Worm (Caenorhabditis elegans) whole organism, early embryonic: ENCODE data around the gene grd-2.
"Not testable (repeated sequence)": the region's sequence is repeated elsewhere in the genome, so short reads cannot be mapped to it uniquely, and the experiment has no call there.

Experiments used
- B0310.2 ChIP-seq: sonication (generic microtip); optimal IDR thresholded peaks from 2 replicates; lab custom pipeline; 2016; ENCODE audit warnings: mild to moderate bottlenecking, missing genetic modification characterization, missing compliant biosample characterization
- F13C5.2 ChIP-seq: sonication (generic microtip); optimal IDR thresholded peaks from 2 replicates; lab custom pipeline; 2017; ENCODE audit warnings: mild to moderate bottlenecking, missing genetic modification characterization, inconsistent platforms, missing compliant biosample characterization
- aly-1 ChIP-seq: sonication (generic microtip); optimal IDR thresholded peaks from 2 replicates; lab custom pipeline; 2016; ENCODE audit warnings: missing genetic modification characterization, missing compliant biosample characterization
- ama-1 ChIP-seq: fragments of 150-350 bp; optimal IDR thresholded peaks from 2 replicates; lab custom pipeline; 2014
- ceh-13 ChIP-seq: fragments of 200-800 bp; sonication (Bioruptor generic); optimal IDR thresholded peaks from 2 replicates; lab custom pipeline; 2018; ENCODE audit warnings: mild to moderate bottlenecking, missing genetic modification characterization, missing compliant biosample characterization
- ceh-36 ChIP-seq: sonication (generic microtip); optimal IDR thresholded peaks from 2 replicates; lab custom pipeline; 2016; ENCODE audit warnings: missing genetic modification characterization, inconsistent platforms, missing compliant biosample characterization
- ets-7 ChIP-seq: sonication (generic microtip); optimal IDR thresholded peaks from 2 replicates; lab custom pipeline; 2016; ENCODE audit warnings: missing genotype, missing genetic modification characterization, missing compliant biosample characterization
- flt-1 ChIP-seq: fragments of 200-800 bp; sonication (Bioruptor generic); IDR thresholded peaks from 2 replicates; pipeline ENCODE4 v1.3.6; 2022; ENCODE audit warnings: missing genetic modification characterization, missing compliant biosample characterization
- hmbx-1 ChIP-seq: sonication (generic microtip); optimal IDR thresholded peaks from 2 replicates; lab custom pipeline; 2016; ENCODE audit warnings: mild to moderate bottlenecking, missing genetic modification characterization, missing compliant biosample characterization
- hmg-4 ChIP-seq: fragments of 200-800 bp; sonication (Bioruptor generic); optimal IDR thresholded peaks from 2 replicates; lab custom pipeline; 2018; ENCODE audit warnings: mild to moderate bottlenecking, missing genetic modification characterization, missing compliant biosample characterization
- hnd-1 ChIP-seq: sonication (generic microtip); optimal IDR thresholded peaks from 2 replicates; lab custom pipeline; 2016; ENCODE audit warnings: missing genetic modification characterization, missing compliant biosample characterization
- pes-1 ChIP-seq: fragments of 200-800 bp; sonication (Bioruptor generic); IDR thresholded peaks from 2 replicates; pipeline ENCODE4 v1.3.6; 2022; ENCODE audit warnings: missing genetic modification reagents, missing genetic modification characterization, missing compliant biosample characterization
- scrt-1 ChIP-seq: fragments of 200-800 bp; sonication (Bioruptor generic); IDR thresholded peaks from 2 replicates; pipeline ENCODE4 v1.3.6; 2022; ENCODE audit warnings: missing genetic modification characterization, missing compliant biosample characterization
- sea-1 ChIP-seq: fragments of 200-800 bp; sonication (Bioruptor generic); conservative IDR thresholded peaks from 2 replicates; pipeline ENCODE4 v1.3.6; 2022; ENCODE audit warnings: missing genetic modification characterization, missing compliant biosample characterization
- tbx-11 ChIP-seq: fragments of 200-800 bp; sonication (Bioruptor generic); IDR thresholded peaks from 2 replicates; pipeline ENCODE4 v1.3.6; 2022; ENCODE audit warnings: missing genetic modification characterization, missing compliant biosample characterization
- tbx-37 ChIP-seq: fragments of 200-800 bp; sonication (Bioruptor generic); conservative IDR thresholded peaks from 2 replicates; pipeline ENCODE4 v1.3.6; 2022; ENCODE audit warnings: missing genetic modification reagents, missing genetic modification characterization, missing compliant biosample characterization
- tra-4 ChIP-seq: sonication (generic microtip); optimal IDR thresholded peaks from 2 replicates; lab custom pipeline; 2017; ENCODE audit warnings: missing genetic modification characterization, missing compliant biosample characterization

The grd-2 gene

ce11 chrV:20609494-20609893, at the start of gene grd-2:
TSS of gene grd-2 (plus strand) at chrV:20609794.
- no peak for TF ChIP-seq hmbx-1
- no peak for TF ChIP-seq ets-7 (tag; lab: Kevin White, UChicago)
- TF ChIP-seq hnd-1 (tag; lab: Kevin White, UChicago) = no peak
- no peak for TF ChIP-seq tra-4 (tag; lab: Kevin White, UChicago)
- no peak for TF ChIP-seq flt-1 (GFP tag; lab: Robert Waterston, UW)
- no peak for TF ChIP-seq pes-1 (GFP tag; lab: Robert Waterston, UW)
- no peak for TF ChIP-seq F13C5.2
- TF ChIP-seq ceh-36 (tag; lab: Kevin White, UChicago) = no peak
- TF ChIP-seq ama-1 (lab: Kevin White, UChicago) = no peak
- no peak for TF ChIP-seq tbx-11
- no peak for TF ChIP-seq ceh-13 (GFP tag; lab: Kevin White, UChicago)
- TF ChIP-seq aly-1 = no peak
- no peak for TF ChIP-seq B0310.2
- TF ChIP-seq tbx-37 (GFP tag; lab: Robert Waterston, UW) = no peak
- no peak for TF ChIP-seq scrt-1 (GFP tag; lab: Robert Waterston, UW)
- TF ChIP-seq hmg-4 = no peak
- TF ChIP-seq sea-1 = no peak

DNA sequence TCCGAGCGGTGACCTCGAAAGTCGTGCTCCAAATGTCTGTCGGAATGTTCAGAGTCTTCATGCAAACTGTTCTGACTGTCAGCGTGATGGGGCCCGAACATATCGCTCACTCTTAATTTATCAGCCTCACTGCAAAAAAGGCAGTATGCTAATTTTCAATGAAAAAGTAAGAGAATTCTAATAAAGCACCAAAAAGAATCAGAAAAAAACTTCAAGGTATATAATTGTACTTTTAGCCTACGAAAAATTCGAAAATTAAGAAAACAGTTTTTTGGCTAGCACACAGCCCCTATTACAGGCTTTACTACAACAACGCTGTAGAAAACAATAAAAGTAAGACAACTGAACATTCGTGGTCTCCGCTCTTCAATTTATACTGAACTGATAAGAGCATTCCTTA, 47.8 kb upstream of the grd-2 start, which contains the start of gene F26F2.1:
Gene F26F2.1, minus strand, starts transcription at position 101 of the 400 bp plus-strand sequence.
- TF ChIP-seq aly-1 (no peak), scrt-1 (GFP tag; lab: Robert Waterston, UW) (no peak), hmbx-1 (no peak), hmg-4 (no peak), pes-1 (GFP tag; lab: Robert Waterston, UW) (no peak), tbx-37 (GFP tag; lab: Robert Waterston, UW) (no peak), ets-7 (tag; lab: Kevin White, UChicago) (no peak), tbx-11 (no peak), F13C5.2 (no peak), B0310.2 (no peak), flt-1 (GFP tag; lab: Robert Waterston, UW) (no peak), ceh-13 (GFP tag; lab: Kevin White, UChicago) (no peak), tra-4 (tag; lab: Kevin White, UChicago) (no peak), ceh-36 (tag; lab: Kevin White, UChicago) (no peak), sea-1 (no peak)

- TF ChIP-seq ama-1 (lab: Kevin White, UChicago); scrt-1 (GFP tag; lab: Robert Waterston, UW); tbx-11: not testable (repeated sequence)
Measured at ce11 chrV:20564054-20564453, 45.5 kb upstream of the grd-2 start, which contains the start of gene F26F2.13. TSS of gene F26F2.13 (plus strand) at chrV:20564354.

ce11 chrV:20566454-20566853, 43.1 kb upstream of the grd-2 start, which contains the start of gene F26F2.3:
TSS of gene F26F2.3 (minus strand) at chrV:20566554.
- TF ChIP-seq tra-4 (tag; lab: Kevin White, UChicago) = no peak
- no peak for TF ChIP-seq tbx-11
- TF ChIP-seq pes-1 (GFP tag; lab: Robert Waterston, UW) = no peak
- TF ChIP-seq hmbx-1 = no peak
- TF ChIP-seq sea-1 = no peak
- TF ChIP-seq hmg-4 = no peak
- TF ChIP-seq ceh-13 (GFP tag; lab: Kevin White, UChicago) = no peak
- no peak for TF ChIP-seq aly-1
- TF ChIP-seq ceh-36 (tag; lab: Kevin White, UChicago) = no peak
- no peak for TF ChIP-seq hnd-1 (tag; lab: Kevin White, UChicago)
- TF ChIP-seq ets-7 (tag; lab: Kevin White, UChicago) = no peak

DNA sequence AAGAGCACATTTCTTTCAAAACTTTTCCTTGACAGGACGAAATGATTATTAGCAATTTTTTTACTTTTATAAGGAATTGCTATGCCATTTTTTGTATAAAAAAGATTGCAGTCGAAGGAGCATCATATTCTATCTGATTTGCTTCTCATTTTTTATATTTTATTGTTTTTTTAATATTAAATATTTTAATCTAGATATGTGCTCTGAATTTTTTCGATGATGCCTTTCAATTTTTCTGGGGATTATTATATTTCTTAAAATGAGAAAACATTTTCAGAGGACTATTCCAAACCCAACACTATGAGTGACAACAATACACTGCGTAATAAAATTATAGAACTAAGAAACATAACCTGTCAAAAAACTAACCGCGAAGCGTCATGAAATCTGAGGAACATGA, 40.6 kb upstream of the grd-2 start, which contains the start of gene F26F2.4:
Gene F26F2.4, plus strand, starts transcription at position 301 of the 400 bp plus-strand sequence.
- TF ChIP-seq hnd-1, tra-4, ets-7 (tag; lab: Kevin White, UChicago): not testable (repeated sequence)

- TF ChIP-seq ets-7 (tag; lab: Kevin White, UChicago) (no peak), sea-1 (no peak)
Measured at ce11 chrV:20573392-20573791, 36.2 kb upstream of the grd-2 start, which contains the start of gene F26F2.5. TSS of gene F26F2.5 (plus strand) at chrV:20573692.

DNA sequence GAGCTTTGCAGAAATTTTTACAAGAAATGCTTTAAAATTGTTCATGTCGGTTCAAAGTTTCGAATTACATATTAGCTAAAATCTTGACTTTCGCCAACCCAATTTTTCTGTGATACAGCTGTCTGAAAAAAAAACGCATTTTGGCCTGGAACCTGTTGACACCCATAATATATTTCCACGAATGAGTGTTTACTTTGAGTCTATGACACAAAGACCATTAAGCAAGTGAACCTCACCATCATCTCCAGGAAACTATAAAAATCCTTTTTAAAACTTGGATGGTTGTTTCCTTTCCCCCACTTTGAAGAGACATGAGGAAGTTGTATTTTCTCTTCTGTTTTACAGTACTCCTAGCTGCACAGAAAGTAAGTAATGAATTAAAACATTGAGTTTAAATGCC, 35.3 kb upstream of the grd-2 start, which contains the start of gene clec-263:
Gene clec-263, plus strand, starts transcription at position 301 of the 400 bp plus-strand sequence.
- no peak for TF ChIP-seq ceh-36 (tag; lab: Kevin White, UChicago)
- no peak for TF ChIP-seq F13C5.2
- no peak for TF ChIP-seq B0310.2
- TF ChIP-seq scrt-1 (GFP tag; lab: Robert Waterston, UW) = no peak
- no peak for TF ChIP-seq aly-1
- TF ChIP-seq ets-7 (tag; lab: Kevin White, UChicago) = no peak
- TF ChIP-seq hnd-1 (tag; lab: Kevin White, UChicago) = no peak
- TF ChIP-seq hmg-4 = no peak
- TF ChIP-seq hmbx-1 = no peak
- TF ChIP-seq tbx-11 = no peak
- TF ChIP-seq ama-1 (lab: Kevin White, UChicago) = no peak
- TF ChIP-seq tbx-37 (GFP tag; lab: Robert Waterston, UW) = no peak
- TF ChIP-seq flt-1 (GFP tag; lab: Robert Waterston, UW) = no peak
- no peak for TF ChIP-seq tra-4 (tag; lab: Kevin White, UChicago)
- no peak for TF ChIP-seq ceh-13 (GFP tag; lab: Kevin White, UChicago)
- TF ChIP-seq pes-1 (GFP tag; lab: Robert Waterston, UW) = no peak

DNA sequence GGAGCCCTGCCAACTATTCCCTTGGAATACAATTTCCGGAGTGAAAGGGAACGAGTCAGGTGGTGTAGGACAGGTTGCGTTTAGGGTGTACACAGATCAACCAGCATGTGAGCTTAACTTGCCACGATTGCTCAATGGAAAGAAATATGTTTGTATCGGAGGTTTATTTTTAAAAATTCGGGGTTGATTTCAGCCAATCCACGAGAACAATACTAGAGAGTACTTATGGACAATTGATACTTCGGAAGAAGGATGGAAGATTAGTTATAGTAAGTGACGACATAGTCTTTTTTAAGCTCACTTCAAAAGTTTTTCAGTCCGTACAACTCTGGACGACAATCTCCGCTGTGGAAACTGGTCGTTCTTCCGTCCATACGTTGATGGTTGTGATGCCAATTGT, 34.7 kb upstream of the grd-2 start:
- TF ChIP-seq tra-4 (tag; lab: Kevin White, UChicago) = no peak
- TF ChIP-seq flt-1 (GFP tag; lab: Robert Waterston, UW) = no peak
- TF ChIP-seq hmg-4 = no peak
- TF ChIP-seq B0310.2 = no peak
